Worm (Caenorhabditis elegans) whole organism, L4 larva: ENCODE results near the gene far-8.

Experiments
- F26F4.8 ChIP-seq: fragments of 200-800 bp; sonication (Bioruptor generic); conservative IDR thresholded peaks from 2 replicates; pipeline ENCODE4 v1.3.6; 2022; ENCODE audit warnings: missing genetic modification characterization, missing compliant biosample characterization
- R02D3.7 ChIP-seq: fragments of 150-350 bp; sonication (generic microtip); optimal IDR thresholded peaks from 3 replicates; lab custom pipeline; 2014; ENCODE audit warnings: missing biosample characterization, missing genetic modification characterization
- T20F7.1 ChIP-seq: fragments of 200-800 bp; sonication (Bioruptor generic); optimal IDR thresholded peaks from 2 replicates; lab custom pipeline; 2018; ENCODE audit warnings: mild to moderate bottlenecking, missing genetic modification characterization, missing compliant biosample characterization
- Y48G9A.11 ChIP-seq: fragments of 200-800 bp; sonication (Bioruptor generic); IDR thresholded peaks from 2 replicates; pipeline ENCODE4 v1.3.6; 2022; ENCODE audit warnings: missing genetic modification reagents, missing genetic modification characterization, missing compliant biosample characterization
- Y75B8A.6 ChIP-seq: fragments of 200-800 bp; sonication (Bioruptor generic); IDR thresholded peaks from 2 replicates; pipeline ENCODE4 v1.3.6; 2022; ENCODE audit warnings: missing genetic modification reagents, missing genetic modification characterization, missing compliant biosample characterization
- ZK337.2 ChIP-seq: fragments of 200-800 bp; sonication (Bioruptor generic); IDR thresholded peaks from 2 replicates; pipeline ENCODE4 v1.3.6; 2022; ENCODE audit warnings: missing genetic modification reagents, missing genetic modification characterization, missing compliant biosample characterization
- aha-1 ChIP-seq: fragments of 150-350 bp; peaks from one replicate; lab custom pipeline; 2014; ENCODE audit warnings: missing biosample characterization, missing genetic modification characterization
- ama-1 ChIP-seq: fragments of 150-350 bp; optimal IDR thresholded peaks from 2 replicates; lab custom pipeline; 2014; ENCODE audit warnings: inconsistent platforms, mixed read lengths
- arid-1 ChIP-seq: fragments of 200-800 bp; sonication (Bioruptor generic); conservative IDR thresholded peaks from 2 replicates; pipeline ENCODE4 v1.3.6; 2022; ENCODE audit warnings: missing genetic modification reagents, missing genetic modification characterization, missing compliant biosample characterization
- ceh-82 ChIP-seq: sonication (generic microtip); optimal IDR thresholded peaks from 2 replicates; lab custom pipeline; 2017; ENCODE audit warnings: missing biosample characterization, missing genetic modification characterization
- ces-1 ChIP-seq: fragments of 150-350 bp; sonication (generic microtip); optimal IDR thresholded peaks from 4 replicates; lab custom pipeline; 2014; ENCODE audit warnings: missing biosample characterization, missing genetic modification reagents, missing genetic modification characterization
- daf-12 ChIP-seq: fragments of 150-350 bp; optimal IDR thresholded peaks from 2 replicates; lab custom pipeline; 2014; ENCODE audit warnings: missing biosample characterization, missing genetic modification reagents, missing genetic modification characterization
- daf-16 ChIP-seq, 3 experiments: sonication (generic microtip); optimal IDR thresholded peaks; 2 replicates each; lab custom pipeline; 2016 to 2017; ENCODE audit warnings: missing genetic modification characterization in 3 of 3, missing genetic modification reagents in 3 of 3, mild to moderate bottlenecking in 2 of 3, missing compliant biosample characterization in 2 of 3, missing biosample characterization in 1 of 3, moderate library complexity in 1 of 3
- daf-8 ChIP-seq: fragments of 200-800 bp; sonication (Bioruptor generic); IDR thresholded peaks from 2 replicates; pipeline ENCODE4 v1.3.6; 2022; ENCODE audit warnings: missing genetic modification characterization, missing compliant biosample characterization
- dmd-6 ChIP-seq: fragments of 200-800 bp; sonication (Bioruptor generic); IDR thresholded peaks from 2 replicates; pipeline ENCODE4 v1.3.6; 2022; ENCODE audit warnings: missing genetic modification reagents, missing genetic modification characterization, missing compliant biosample characterization
- dmd-8 ChIP-seq: fragments of 200-800 bp; sonication (Bioruptor generic); IDR thresholded peaks from 2 replicates; pipeline ENCODE4 v1.3.6; 2022; ENCODE audit warnings: missing genetic modification characterization, missing compliant biosample characterization
- dmd-9 ChIP-seq: fragments of 200-800 bp; sonication (Bioruptor generic); IDR thresholded peaks from 2 replicates; pipeline ENCODE4 v1.3.6; 2022; ENCODE audit warnings: missing genetic modification reagents, missing genetic modification characterization, missing compliant biosample characterization
- dve-1 ChIP-seq: sonication (generic microtip); optimal IDR thresholded peaks from 2 replicates; lab custom pipeline; 2017; ENCODE audit warnings: antibody characterized with exemption, mild to moderate bottlenecking, missing genetic modification characterization, missing compliant biosample characterization; ENCODE audit not compliant: insufficient read depth
- egl-27 ChIP-seq: sonication (generic microtip); optimal IDR thresholded peaks from 3 replicates; lab custom pipeline; 2017; ENCODE audit warnings: missing biosample characterization, missing genetic modification reagents, missing genetic modification characterization
- fos-1 ChIP-seq: fragments of 150-350 bp; optimal IDR thresholded peaks from 2 replicates; lab custom pipeline; 2014; ENCODE audit warnings: missing biosample characterization, missing genetic modification characterization
- gei-8 ChIP-seq: fragments of 200-800 bp; sonication (Bioruptor generic); optimal IDR thresholded peaks from 2 replicates; lab custom pipeline; 2018; ENCODE audit warnings: mild to moderate bottlenecking, missing genetic modification characterization, missing compliant biosample characterization
- hlh-11 ChIP-seq: fragments of 200-800 bp; sonication (Bioruptor generic); optimal IDR thresholded peaks from 2 replicates; lab custom pipeline; 2018; ENCODE audit warnings: mild to moderate bottlenecking, missing genetic modification characterization, missing compliant biosample characterization
- lin-29 ChIP-seq: fragments of 200-800 bp; sonication (Bioruptor generic); IDR thresholded peaks from 2 replicates; pipeline ENCODE4 v1.3.6; 2022; ENCODE audit warnings: missing genetic modification reagents, missing genetic modification characterization, missing compliant biosample characterization
- lin-39 ChIP-seq: fragments of 150-350 bp; optimal IDR thresholded peaks from 2 replicates; lab custom pipeline; 2014; ENCODE audit warnings: missing biosample characterization, missing genetic modification reagents, missing genetic modification characterization
- lsy-2 ChIP-seq, 2 experiments: fragments of 150-350 bp in 1 of 2; sonication (generic microtip) in 1 of 2; optimal IDR thresholded peaks; 2 replicates each; lab custom pipeline; 2014 to 2017; ENCODE audit warnings: missing biosample characterization in 2 of 2, missing genetic modification characterization in 2 of 2
- mdl-1 ChIP-seq, 2 experiments: fragments of 150-350 bp in 1 of 2; sonication (generic microtip) in 1 of 2; optimal IDR thresholded peaks; 2 replicates each; lab custom pipeline; 2014 to 2017; ENCODE audit warnings: missing biosample characterization in 2 of 2, missing genetic modification characterization in 2 of 2
- mdt-29 ChIP-seq: fragments of 200-800 bp; sonication (Bioruptor generic); IDR thresholded peaks from 2 replicates; pipeline ENCODE4 v1.3.6; 2022; ENCODE audit warnings: missing genetic modification reagents, missing genetic modification characterization, missing compliant biosample characterization
- mes-2 ChIP-seq: sonication (generic microtip); optimal IDR thresholded peaks from 2 replicates; lab custom pipeline; 2016; ENCODE audit warnings: missing genotype, mild to moderate bottlenecking, missing genetic modification characterization, missing compliant biosample characterization; ENCODE audit not compliant: poor library complexity, severe bottlenecking
- mxl-2 ChIP-seq: fragments of 200-800 bp; sonication (Bioruptor generic); conservative IDR thresholded peaks from 2 replicates; pipeline ENCODE4 v1.3.6; 2022; ENCODE audit warnings: missing genetic modification reagents, missing genetic modification characterization, missing compliant biosample characterization
- mxl-3 ChIP-seq: fragments of 200-800 bp; sonication (Bioruptor generic); optimal IDR thresholded peaks from 2 replicates; lab custom pipeline; 2018; ENCODE audit warnings: mild to moderate bottlenecking, missing genetic modification characterization, missing compliant biosample characterization
- nhr-102 ChIP-seq: sonication (generic microtip); optimal IDR thresholded peaks from 2 replicates; lab custom pipeline; 2016; ENCODE audit warnings: mild to moderate bottlenecking, missing genetic modification characterization, moderate library complexity, missing compliant biosample characterization
- nhr-25 ChIP-seq: sonication (generic microtip); optimal IDR thresholded peaks from 2 replicates; lab custom pipeline; 2017; ENCODE audit warnings: missing genetic modification characterization, mild to moderate bottlenecking, missing compliant biosample characterization, antibody characterized with exemption, moderate library complexity, borderline replicate concordance; ENCODE audit not compliant: insufficient read depth
- nhr-28 ChIP-seq: fragments of 150-350 bp; optimal IDR thresholded peaks from 2 replicates; lab custom pipeline; 2014; ENCODE audit warnings: missing biosample characterization, missing genetic modification characterization
- nhr-41 ChIP-seq: fragments of 200-800 bp; sonication (Bioruptor generic); IDR thresholded peaks from 2 replicates; pipeline ENCODE4 v1.3.6; 2022; ENCODE audit warnings: missing genetic modification reagents, missing genetic modification characterization, missing compliant biosample characterization
- nhr-42 ChIP-seq: fragments of 200-800 bp; sonication (Bioruptor generic); IDR thresholded peaks from 2 replicates; pipeline ENCODE4 v1.3.6; 2022; ENCODE audit warnings: missing genetic modification characterization, missing compliant biosample characterization
- nhr-48 ChIP-seq: sonication (generic microtip); optimal IDR thresholded peaks from 2 replicates; lab custom pipeline; 2016; ENCODE audit warnings: mild to moderate bottlenecking, missing genetic modification characterization, missing compliant biosample characterization
- nhr-76 ChIP-seq: fragments of 150-350 bp; optimal IDR thresholded peaks from 2 replicates; lab custom pipeline; 2014; ENCODE audit warnings: missing biosample characterization, missing genetic modification characterization
- php-3 ChIP-seq: fragments of 200-800 bp; sonication (Bioruptor generic); IDR thresholded peaks from 2 replicates; pipeline ENCODE4 v1.3.6; 2022; ENCODE audit warnings: missing genetic modification reagents, missing genetic modification characterization, missing compliant biosample characterization
- rbr-2 ChIP-seq: sonication (generic microtip); optimal IDR thresholded peaks from 2 replicates; lab custom pipeline; 2016; ENCODE audit warnings: missing genotype, missing genetic modification characterization, missing compliant biosample characterization
- sdz-12 ChIP-seq: fragments of 200-800 bp; sonication (Bioruptor generic); optimal IDR thresholded peaks from 2 replicates; lab custom pipeline; 2018; ENCODE audit warnings: mild to moderate bottlenecking, missing genetic modification characterization, missing compliant biosample characterization
- set-16 ChIP-seq: fragments of 200-800 bp; sonication (Bioruptor generic); IDR thresholded peaks from 2 replicates; pipeline ENCODE4 v1.3.6; 2022; ENCODE audit warnings: missing genetic modification reagents, missing genetic modification characterization, missing compliant biosample characterization
- skn-1 ChIP-seq: fragments of 150-350 bp; optimal IDR thresholded peaks from 2 replicates; lab custom pipeline; 2014; ENCODE audit warnings: missing biosample characterization, missing genetic modification characterization
- spr-1 ChIP-seq: sonication (generic microtip); optimal IDR thresholded peaks from 2 replicates; lab custom pipeline; 2016; ENCODE audit warnings: mild to moderate bottlenecking, missing genetic modification characterization, missing compliant biosample characterization
- spr-3 ChIP-seq: fragments of 200-800 bp; sonication (Bioruptor generic); optimal IDR thresholded peaks from 2 replicates; lab custom pipeline; 2018; ENCODE audit warnings: mild to moderate bottlenecking, missing genetic modification characterization, missing compliant biosample characterization
- tra-1 ChIP-seq: fragments of 200-800 bp; sonication (Bioruptor generic); IDR thresholded peaks from 2 replicates; pipeline ENCODE4 v1.3.6; 2022; ENCODE audit warnings: missing genetic modification reagents, missing genetic modification characterization, missing compliant biosample characterization
- unc-130 ChIP-seq: sonication (generic microtip); optimal IDR thresholded peaks from 2 replicates; lab custom pipeline; 2016; ENCODE audit warnings: missing genetic modification reagents, missing genetic modification characterization, missing compliant biosample characterization
- zfp-2 ChIP-seq: sonication (generic microtip); optimal IDR thresholded peaks from 2 replicates; lab custom pipeline; 2016; ENCODE audit warnings: mild to moderate bottlenecking, missing genetic modification characterization, missing compliant biosample characterization
- zfp-3 ChIP-seq: fragments of 200-800 bp; sonication (Bioruptor generic); conservative IDR thresholded peaks from 2 replicates; pipeline ENCODE4 v1.3.6; 2022; ENCODE audit warnings: missing genetic modification reagents, missing genetic modification characterization, missing compliant biosample characterization
- zip-11 ChIP-seq: fragments of 200-800 bp; sonication (Bioruptor generic); IDR thresholded peaks from 2 replicates; pipeline ENCODE4 v1.3.6; 2022; ENCODE audit warnings: missing genetic modification characterization, missing compliant biosample characterization
- ztf-11 ChIP-seq: fragments of 150-350 bp; optimal IDR thresholded peaks from 2 replicates; lab custom pipeline; 2014; ENCODE audit warnings: missing biosample characterization, missing genetic modification characterization

far-8 gene

ce11 chrIII:835713-836278 lies 6.9 kb upstream of the far-8 start (continued):
- TF ChIP-seq mxl-2 (GFP tag; lab: Robert Waterston, UW) (peak; percentile 78), ces-1 (GFP tag; lab: Kevin White, UChicago) (no peak), dmd-9 (peak; percentile 85), tra-1 (peak; percentile 93), T20F7.1 (GFP tag; lab: Kevin White, UChicago) (peak; percentile 77), mes-2 (tag; lab: Kevin White, UChicago) (peak; percentile 77), ceh-82 (no peak), F26F4.8 (GFP tag; lab: Robert Waterston, UW) (no peak), nhr-102 (tag; lab: Kevin White, UChicago) (peak; percentile 92), nhr-28 (tag; lab: Kevin White, UChicago) (peak; percentile 65), zip-11 (no peak), nhr-25 (tag; lab: Kevin White, UChicago) (peak; percentile 84), nhr-42 (peak; percentile 95), spr-3 (peak; percentile 88), dve-1 (tag; lab: Kevin White, UChicago) (peak; percentile 86), daf-16 (GFP tag; optimal IDR thresholded peaks at IDR 0.05; lab: Kevin White, UChicago) (peak in 1 of 2 experiments; percentile 81), daf-16 (tag; optimal IDR thresholded peaks at IDR 0.05; lab: Kevin White, UChicago) (peak; percentile 66), egl-27 (no peak), php-3 (GFP tag; lab: Robert Waterston, UW) (peak; percentile 94), dmd-8 (GFP tag; lab: Robert Waterston, UW) (peak; percentile 90), nhr-48 (tag; lab: Kevin White, UChicago) (peak; percentile 72), arid-1 (peak; percentile 98), dmd-6 (GFP tag; lab: Robert Waterston, UW) (peak; percentile 76), unc-130 (GFP tag; lab: Kevin White, UChicago) (no peak), rbr-2 (tag; lab: Kevin White, UChicago) (peak; percentile 47), gei-8 (peak; percentile 96), zfp-3 (GFP tag; lab: Robert Waterston, UW) (peak; percentile 99), spr-1 (tag; lab: Kevin White, UChicago) (peak; percentile 58), Y48G9A.11 (GFP tag; lab: Robert Waterston, UW) (peak; percentile 90), skn-1 (peak; percentile 20), nhr-41 (GFP tag; lab: Robert Waterston, UW) (peak; percentile 96), set-16 (GFP tag; lab: Robert Waterston, UW) (peak; percentile 60), lsy-2 (tag; optimal IDR thresholded peaks at IDR 0.05; lab: Kevin White, UChicago) (peak; percentile 66 to 69), hlh-11 (peak; percentile 86), Y75B8A.6 (GFP tag; lab: Robert Waterston, UW) (peak; percentile 99), sdz-12 (GFP tag; lab: Kevin White, UChicago) (peak; percentile 99), ZK337.2 (GFP tag; lab: Robert Waterston, UW) (peak; percentile 73), mdl-1 (tag; optimal IDR thresholded peaks at IDR 0.05; lab: Kevin White, UChicago) (peak; percentile 41 to 53), daf-8 (no peak; the same call in 1 of the 2 replicates), ama-1 (peak; percentile 98), daf-12 (tag; lab: Kevin White, UChicago) (no peak), mxl-3 (GFP tag; lab: Kevin White, UChicago) (peak; percentile 62), ztf-11 (peak; percentile 51), fos-1 (tag; lab: Kevin White, UChicago) (peak; percentile 82), lin-39 (tag; lab: Kevin White, UChicago) (no peak), lin-29 (GFP tag; lab: Robert Waterston, UW) (peak; percentile 83), aha-1 (tag; lab: Kevin White, UChicago) (peak; percentile 99), mdt-29 (GFP tag; lab: Robert Waterston, UW) (peak; percentile 93), zfp-2 (tag; lab: Kevin White, UChicago) (peak; percentile 39), nhr-76 (no peak), R02D3.7 (no peak)
